Worm (Caenorhabditis elegans) whole organism, L1 larva: ENCODE data around the gene pqbp-1.1.

ENCODE experiments used
- fos-1 ChIP-seq: fragments of 150-350 bp; optimal IDR thresholded peaks from 2 replicates; lab custom pipeline; 2014; ENCODE audit warnings: missing biosample characterization, missing genetic modification characterization
- hlh-17 ChIP-seq: fragments of 200-800 bp; sonication (Bioruptor generic); optimal IDR thresholded peaks from 2 replicates; lab custom pipeline; 2018; ENCODE audit warnings: missing genetic modification characterization, mild to moderate bottlenecking, missing compliant biosample characterization, moderate library complexity, borderline replicate concordance
- lin-39 ChIP-seq: fragments of 150-350 bp; optimal IDR thresholded peaks from 2 replicates; lab custom pipeline; 2014; ENCODE audit warnings: missing biosample characterization, missing genetic modification reagents, missing genetic modification characterization
- unc-62 ChIP-seq: fragments of 150-350 bp; optimal IDR thresholded peaks from 2 replicates; lab custom pipeline; 2014; ENCODE audit warnings: missing biosample characterization, missing genetic modification reagents, missing genetic modification characterization

ce11 chrIV:291356-291755, 29.9 kb upstream of the pqbp-1.1 start, which contains the start of gene T21D12.7:
- TF ChIP-seq lin-39 (tag; lab: Kevin White, UChicago) (no peak), hlh-17 (GFP tag; lab: Kevin White, UChicago) (no peak), unc-62 (GFP tag; lab: Kevin White, UChicago) (no peak), fos-1 (tag; lab: Kevin White, UChicago) (no peak)
